Fruit fly (Drosophila melanogaster) whole organism, pupa: ENCODE results near the gene rasp.

Experiments used
- CG15710 ChIP-seq: fragments of 200-800 bp; sonication (Bioruptor generic); optimal IDR thresholded peaks from 2 replicates; lab custom pipeline; 2018; ENCODE audit warnings: missing biosample characterization, mild to moderate bottlenecking, missing genetic modification characterization, moderate library complexity
- CG17806 ChIP-seq: fragments of 200-800 bp; sonication (Bioruptor generic); optimal IDR thresholded peaks from 2 replicates; lab custom pipeline; 2018; ENCODE audit warnings: missing biosample characterization, mild to moderate bottlenecking, missing genetic modification characterization, moderate library complexity
- CG32121 ChIP-seq: fragments of 200-800 bp; sonication (Bioruptor generic); IDR thresholded peaks from 2 replicates; pipeline ENCODE4 v1.3.6; 2022; ENCODE audit warnings: missing biosample characterization, missing genetic modification characterization
- CG8159 ChIP-seq: fragments of 200-800 bp; sonication (Bioruptor generic); optimal IDR thresholded peaks from 3 replicates; lab custom pipeline; 2018; ENCODE audit warnings: missing biosample characterization, mild to moderate bottlenecking, missing genetic modification characterization, moderate library complexity
- CG8301 ChIP-seq: fragments of 200-800 bp; sonication (Bioruptor generic); optimal IDR thresholded peaks from 2 replicates; lab custom pipeline; 2018; ENCODE audit warnings: missing biosample characterization, mild to moderate bottlenecking, missing genetic modification characterization
- CG9948 ChIP-seq: fragments of 200-800 bp; sonication (Bioruptor generic); optimal IDR thresholded peaks from 2 replicates; lab custom pipeline; 2018; ENCODE audit warnings: missing biosample characterization, mild to moderate bottlenecking, missing genetic modification characterization, moderate library complexity
- Pif1B ChIP-seq: fragments of 200-800 bp; sonication (Bioruptor generic); optimal IDR thresholded peaks from 3 replicates; lab custom pipeline; 2016; ENCODE audit warnings: missing biosample characterization, missing genetic modification characterization
- gl ChIP-seq: fragments of 200-800 bp; sonication (Bioruptor generic); optimal IDR thresholded peaks from 2 replicates; lab custom pipeline; 2018; ENCODE audit warnings: missing biosample characterization, mild to moderate bottlenecking, missing genetic modification characterization
- rn ChIP-seq: fragments of 200-800 bp; sonication (Bioruptor generic); IDR thresholded peaks from 2 replicates; pipeline ENCODE4 v1.3.6; 2022; ENCODE audit warnings: missing biosample characterization, missing genetic modification characterization

dm6 chr3L:3161968-3162367, at the start of gene rasp:
- TF ChIP-seq rn (GFP tag; lab: Robert Waterston, UW) (no peak), CG8301 (no peak), gl (tag; lab: Kevin White, UChicago) (no peak), CG8159 (tag; lab: Kevin White, UChicago) (no peak), CG17806 (no peak), CG9948 (no peak), CG32121 (GFP tag; lab: Robert Waterston, UW) (no peak), Pif1B (GFP tag; lab: Kevin White, UChicago) (no peak), CG15710 (tag; lab: Kevin White, UChicago) (no peak)
